Worm (Caenorhabditis elegans): ENCODE results near the gene srh-24.

The srh-24 gene

ce11 chrV:13949010-13949409 lies 11.8 kb downstream of the srh-24 start, which contains the start of gene R10D12.6:
Gene R10D12.6, plus strand, starts transcription at chrV:13949310.
- TF ChIP-seq lsy-2 (tag; optimal IDR thresholded peaks at IDR 0.05) (no peak), ztf-7 (tag; optimal IDR thresholded peaks at IDR 0.05) (no peak), vab-7 (GFP tag; IDR thresholded peaks at IDR 0.05) (no peak), pqm-1 (tag; optimal IDR thresholded peaks at IDR 0.05) (peak; percentile 3), daf-12 (tag; optimal IDR thresholded peaks at IDR 0.05) (no peak), nhr-28 (tag; optimal IDR thresholded peaks at IDR 0.05) (peak; percentile 52), D1046.2 (GFP tag; IDR thresholded peaks at IDR 0.05) (no peak), nhr-102 (tag; optimal IDR thresholded peaks at IDR 0.05) (no peak)

- TF ChIP-seq arid-1 (GFP tag; conservative IDR thresholded peaks at IDR 0.05) (no peak), nhr-6 (tag; optimal IDR thresholded peaks at IDR 0.05) (no peak), nhr-77 (tag; optimal IDR thresholded peaks at IDR 0.05) (no peak), lin-39 (tag; optimal IDR thresholded peaks at IDR 0.05) (no peak), D1046.2 (GFP tag; IDR thresholded peaks at IDR 0.05) (no peak), ztf-11 (tag; optimal IDR thresholded peaks at IDR 0.05) (no peak), ZK337.2 (GFP tag; IDR thresholded peaks at IDR 0.05) (no peak), Y105C5A.15 (GFP tag; IDR thresholded peaks at IDR 0.05) (no peak), hif-1 (tag; optimal IDR thresholded peaks at IDR 0.05) (no peak)
These were observed 14.3 kb downstream of the srh-24 start, which contains the start of the genes srx-10 and clec-226 for ce11 chrV:13946385-13947019. Gene srx-10, minus strand, starts transcription at chrV:13946485. Gene clec-226, plus strand, starts transcription at chrV:13946969.

- TF ChIP-seq nhr-6 (tag; optimal IDR thresholded peaks at IDR 0.05) (no peak), vab-7 (GFP tag; IDR thresholded peaks at IDR 0.05) (no peak), jun-1 (tag; optimal IDR thresholded peaks at IDR 0.05) (no peak), snpc-4 (tag; optimal IDR thresholded peaks at IDR 0.05) (no peak)
These were observed 18.7 kb downstream of the srh-24 start, which contains the start of gene dpr-1 for ce11 chrV:13942082-13942481. Gene dpr-1, minus strand, starts transcription at chrV:13942182.

ce11 chrV:13936850-13937249 lies 24.0 kb downstream of the srh-24 start, which contains the start of gene srw-145:
Gene srw-145, plus strand, starts transcription at chrV:13937150.
- TF ChIP-seq aha-1 (tag), result peak; percentile 41
- no peak for TF ChIP-seq lin-13 (GFP tag; optimal IDR thresholded peaks at IDR 0.05)
- peak; percentile 6 for TF ChIP-seq nhr-11 (tag; optimal IDR thresholded peaks at IDR 0.05)

ce11 chrV:13936052-13936451 lies 24.8 kb downstream of the srh-24 start:
- TF ChIP-seq nhr-28 (tag; optimal IDR thresholded peaks at IDR 0.05), result peak; percentile 33
- TF ChIP-seq nhr-102 (tag; optimal IDR thresholded peaks at IDR 0.05), result no peak
- TF ChIP-seq aha-1 (tag), result peak; percentile 23
- peak in 1 of 2 experiments; percentile 44 for TF ChIP-seq mdl-1 (tag; optimal IDR thresholded peaks at IDR 0.05)
- TF ChIP-seq hlh-30 (tag; optimal IDR thresholded peaks at IDR 0.05; ENCODE audit: insufficient read depth), result peak; percentile 70
- no peak for TF ChIP-seq jun-1 (tag; optimal IDR thresholded peaks at IDR 0.05)
- no peak for TF ChIP-seq aly-2 (tag; optimal IDR thresholded peaks at IDR 0.05)

ce11 chrV:13935423-13935822 lies 25.4 kb downstream of the srh-24 start:
- TF ChIP-seq spr-1 (tag; optimal IDR thresholded peaks at IDR 0.05) (no peak), gei-8 (GFP tag; optimal IDR thresholded peaks at IDR 0.05) (no peak), lim-7 (GFP tag; IDR thresholded peaks at IDR 0.05) (no peak), nhr-102 (tag; optimal IDR thresholded peaks at IDR 0.05) (no peak), hif-1 (tag; optimal IDR thresholded peaks at IDR 0.05) (no peak), pqm-1 (tag; optimal IDR thresholded peaks at IDR 0.05) (no peak), madf-9 (GFP tag; conservative IDR thresholded peaks at IDR 0.05) (no peak), ceh-28 (tag; optimal IDR thresholded peaks at IDR 0.05) (no peak), ztf-11 (tag; optimal IDR thresholded peaks at IDR 0.05) (no peak), Y5F2A.4 (GFP tag; optimal IDR thresholded peaks at IDR 0.05) (no peak), aha-1 (tag) (no peak), ztf-7 (tag; optimal IDR thresholded peaks at IDR 0.05) (no peak), sdz-12 (GFP tag; optimal IDR thresholded peaks at IDR 0.05) (no peak), nhr-41 (GFP tag; IDR thresholded peaks at IDR 0.05) (no peak), tra-1 (GFP tag; IDR thresholded peaks at IDR 0.05) (no peak), fkh-10 (GFP tag; optimal IDR thresholded peaks at IDR 0.05) (no peak), nhr-76 (tag; optimal IDR thresholded peaks at IDR 0.05) (no peak)
